Worm (Caenorhabditis elegans) whole organism, L3 larva: ENCODE data around the gene cytb-5.1.

Experiments
- ama-1 ChIP-seq: fragments of 150-350 bp; optimal IDR thresholded peaks from 2 replicates; lab custom pipeline; 2018
- ceh-16 ChIP-seq: sonication (generic microtip); optimal IDR thresholded peaks from 2 replicates; lab custom pipeline; 2017; ENCODE audit warnings: missing biosample characterization, missing genetic modification characterization
- egl-27 ChIP-seq: sonication (generic microtip); optimal IDR thresholded peaks from 4 replicates; lab custom pipeline; 2017; ENCODE audit warnings: missing biosample characterization, missing genetic modification reagents, missing genetic modification characterization
- egl-5 ChIP-seq: fragments of 150-350 bp; optimal IDR thresholded peaks from 2 replicates; lab custom pipeline; 2017; ENCODE audit warnings: missing biosample characterization, missing genetic modification reagents, missing genetic modification characterization, inconsistent platforms
- fos-1 ChIP-seq: fragments of 150-350 bp; optimal IDR thresholded peaks from 2 replicates; lab custom pipeline; 2014; ENCODE audit warnings: missing biosample characterization, missing genetic modification characterization
- jun-1 ChIP-seq: fragments of 150-350 bp; optimal IDR thresholded peaks from 2 replicates; lab custom pipeline; 2014; ENCODE audit warnings: missing biosample characterization, missing genetic modification reagents, missing genetic modification characterization
- nhr-11 ChIP-seq: fragments of 150-350 bp; optimal IDR thresholded peaks from 2 replicates; lab custom pipeline; 2014; ENCODE audit warnings: missing biosample characterization, missing genetic modification characterization
- nhr-28 ChIP-seq: fragments of 150-350 bp; optimal IDR thresholded peaks from 2 replicates; lab custom pipeline; 2014; ENCODE audit warnings: missing biosample characterization, missing genetic modification characterization
- pqm-1 ChIP-seq: fragments of 150-350 bp; optimal IDR thresholded peaks from 2 replicates; lab custom pipeline; 2017; ENCODE audit warnings: missing biosample characterization, missing genetic modification characterization, inconsistent platforms
- sea-2 ChIP-seq: fragments of 150-350 bp; sonication (generic microtip); optimal IDR thresholded peaks from 4 replicates; lab custom pipeline; 2014; ENCODE audit warnings: missing biosample characterization, missing genetic modification reagents, missing genetic modification characterization
- unc-62 ChIP-seq: fragments of 150-350 bp; sonication (generic microtip); optimal IDR thresholded peaks from 4 replicates; lab custom pipeline; 2014; ENCODE audit warnings: missing biosample characterization, missing genetic modification reagents, missing genetic modification characterization
- ztf-11 ChIP-seq: fragments of 150-350 bp; optimal IDR thresholded peaks from 2 replicates; lab custom pipeline; 2014; ENCODE audit warnings: missing biosample characterization, missing genetic modification characterization

DNA sequence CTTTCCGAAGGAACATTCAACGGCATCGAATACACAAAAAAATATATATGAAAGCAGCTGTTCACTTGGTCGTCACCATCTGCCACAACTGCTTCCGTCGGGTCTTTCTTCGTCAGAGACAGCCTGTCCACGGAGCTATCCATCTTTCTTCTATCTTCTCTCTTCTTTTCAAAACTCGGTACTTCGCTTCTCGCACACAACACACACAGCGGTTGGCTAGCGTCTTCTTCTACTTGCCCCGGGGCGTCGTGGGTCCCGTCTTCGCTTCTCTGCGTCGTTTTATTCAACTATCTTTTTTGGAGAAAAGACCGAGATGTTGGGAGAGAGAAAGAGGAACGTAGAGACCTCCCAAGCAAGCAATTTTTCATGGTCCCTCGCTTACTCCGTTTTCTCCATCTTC is 15.0 kb downstream of the cytb-5.1 start:
- no peak for TF ChIP-seq egl-27
- TF ChIP-seq jun-1 (tag; lab: Kevin White, UChicago), result no peak
- peak; percentile 68 for TF ChIP-seq unc-62
- no peak for TF ChIP-seq sea-2
- no peak for TF ChIP-seq ceh-16
- TF ChIP-seq ztf-11, result no peak
- no peak for TF ChIP-seq pqm-1 (tag; lab: Kevin White, UChicago)
- TF ChIP-seq fos-1 (tag; lab: Kevin White, UChicago), result no peak
- TF ChIP-seq egl-5 (tag; lab: Kevin White, UChicago), result peak; percentile 19
- no peak for TF ChIP-seq nhr-11
- TF ChIP-seq nhr-28 (tag; lab: Kevin White, UChicago), result no peak
- no peak for TF ChIP-seq ama-1 (lab: Kevin White, UChicago)
